Fruit fly (Drosophila melanogaster): ENCODE data around the gene CG17030.

The CG17030 gene

dm6 chr3L:4992126-4992525 is 11.6 kb upstream of the CG17030 start (continued):
- TF ChIP-seq sqz (GFP tag; optimal IDR thresholded peaks at IDR 0.05) (peak; percentile 31), caup (GFP tag; optimal IDR thresholded peaks at IDR 0.05; ENCODE audit: severe bottlenecking) (no peak), CG15696 (tag; optimal IDR thresholded peaks at IDR 0.05) (peak; percentile 60), D (optimal IDR thresholded peaks at IDR 0.05) (no peak), D (GFP tag; optimal IDR thresholded peaks at IDR 0.05) (peak; percentile 14), CG10654 (GFP tag; optimal IDR thresholded peaks at IDR 0.05) (no peak), Kr (GFP tag; optimal IDR thresholded peaks at IDR 0.05) (peak; percentile 6), cg (GFP tag; optimal IDR thresholded peaks at IDR 0.05) (no peak), row (GFP tag; IDR thresholded peaks at IDR 0.05) (no peak), CG9727 (GFP tag; optimal IDR thresholded peaks at IDR 0.05) (peak; percentile 26), dmrt11E (tag; optimal IDR thresholded peaks at IDR 0.05) (peak; percentile 22), CG18011 (GFP tag; optimal IDR thresholded peaks at IDR 0.05) (no peak), NC2β (GFP tag; optimal IDR thresholded peaks at IDR 0.05) (no peak), sens (GFP tag) (peak; percentile 53), nau (GFP tag; optimal IDR thresholded peaks at IDR 0.05) (no peak), ara (GFP tag; IDR thresholded peaks at IDR 0.05) (0 out of 2 replicates have a peak, but pooled peaks have one; percentile 19)

DNA sequence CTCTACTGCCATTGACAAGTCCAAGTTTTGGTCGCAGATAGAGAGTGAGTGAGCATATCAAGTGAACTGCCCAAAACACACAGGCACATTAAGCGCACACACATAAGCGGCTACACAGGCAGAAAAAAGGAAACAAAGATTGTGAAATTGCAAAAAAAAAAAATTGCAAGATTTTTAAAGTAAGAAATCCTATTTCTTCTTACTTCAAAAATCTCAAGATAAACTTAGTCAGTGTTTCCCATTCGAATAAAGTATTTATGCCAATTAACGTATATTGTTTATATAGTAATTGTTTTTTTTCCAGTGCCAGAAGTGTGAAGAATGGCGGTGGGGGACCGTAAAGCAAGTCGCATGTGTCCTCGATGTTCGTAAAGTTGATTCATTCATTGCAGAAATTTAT is 1.6 kb downstream of the CG17030 start:
- TF ChIP-seq dmrt99B (tag; optimal IDR thresholded peaks at IDR 0.05) (peak; percentile 12), pan (optimal IDR thresholded peaks at IDR 0.05) (no peak), pan (GFP tag; optimal IDR thresholded peaks at IDR 0.05 in 1 of 2, IDR thresholded peaks at IDR 0.05 in 1 of 2) (peak in 1 of 2 experiments; percentile 32), ssp (GFP tag; IDR thresholded peaks at IDR 0.05) (0 out of 2 replicates have a peak, but pooled peaks have one; percentile 11), Optix (GFP tag; IDR thresholded peaks at IDR 0.05) (no peak), Mrtf (GFP tag; IDR thresholded peaks at IDR 0.05) (no peak), row (GFP tag; IDR thresholded peaks at IDR 0.05) (peak; percentile 49; the same call in 2 of the 3 replicates), gem (tag; optimal IDR thresholded peaks at IDR 0.05) (peak; percentile 30), B-H1 (GFP tag; IDR thresholded peaks at IDR 0.05) (no peak), ci (GFP tag; IDR thresholded peaks at IDR 0.05) (no peak), ttk (GFP tag; IDR thresholded peaks at IDR 0.05) (peak; percentile 46), Xrp1 (GFP tag; IDR thresholded peaks at IDR 0.05) (0 out of 2 replicates have a peak, but pooled peaks have one; percentile 21), CG6689 (GFP tag; IDR thresholded peaks at IDR 0.05) (peak; percentile 19; the same call in 1 of the 2 replicates), phol (tag; optimal IDR thresholded peaks at IDR 0.05) (peak; percentile 26), toy (GFP tag; IDR thresholded peaks at IDR 0.05) (no peak), Dip3 (GFP tag; optimal IDR thresholded peaks at IDR 0.05) (no peak), ken (GFP tag; IDR thresholded peaks at IDR 0.05) (no peak), Sry-β (GFP tag; optimal IDR thresholded peaks at IDR 0.05) (no peak), exex (tag; optimal IDR thresholded peaks at IDR 0.05) (no peak), dysf (GFP tag; IDR thresholded peaks at IDR 0.05) (peak; percentile 38; the same call in 2 of the 3 replicates), Blimp-1 (GFP tag; optimal IDR thresholded peaks at IDR 0.05) (peak; percentile 12), Meics (GFP tag; optimal IDR thresholded peaks at IDR 0.05) (peak; percentile 2), lab (GFP tag; optimal IDR thresholded peaks at IDR 0.05) (peak; percentile 49), dan (GFP tag; IDR thresholded peaks at IDR 0.05) (no peak), CG4404 (GFP tag; IDR thresholded peaks at IDR 0.05) (peak; percentile 50), Ptx1 (GFP tag; IDR thresholded peaks at IDR 0.05) (peak; percentile 39), ranshi (GFP tag; IDR thresholded peaks at IDR 0.05) (peak; percentile 28; the same call in 1 of the 2 replicates), prd (optimal IDR thresholded peaks at IDR 0.05) (no peak), prd (GFP tag; IDR thresholded peaks at IDR 0.05) (peak; percentile 63; the same call in 2 of the 3 replicates), CG11247 (GFP tag; IDR thresholded peaks at IDR 0.05) (0 out of 2 replicates have a peak, but pooled peaks have one; percentile 15), CG17361 (GFP tag; IDR thresholded peaks at IDR 0.05) (0 out of 3 replicates have a peak, but pooled peaks have one; percentile 16), sens (GFP tag) (peak; percentile 27), yki (optimal IDR thresholded peaks at IDR 0.05) (no peak), vvl (GFP tag; IDR thresholded peaks at IDR 0.05) (peak; percentile 64), peb (GFP tag; IDR thresholded peaks at IDR 0.05) (0 out of 2 replicates have a peak, but pooled peaks have one; percentile 10), Med (GFP tag) (peak; percentile 24), Taf1 (GFP tag; IDR thresholded peaks at IDR 0.05) (no peak), CG31441 (GFP tag; IDR thresholded peaks at IDR 0.05) (peak; percentile 33; the same call in 1 of the 2 replicates)

All from whole organism, embryonic.